Fruit fly (Drosophila melanogaster): Measurements from ENCODE around the gene CG7607.

CG7607 gene

DNA sequence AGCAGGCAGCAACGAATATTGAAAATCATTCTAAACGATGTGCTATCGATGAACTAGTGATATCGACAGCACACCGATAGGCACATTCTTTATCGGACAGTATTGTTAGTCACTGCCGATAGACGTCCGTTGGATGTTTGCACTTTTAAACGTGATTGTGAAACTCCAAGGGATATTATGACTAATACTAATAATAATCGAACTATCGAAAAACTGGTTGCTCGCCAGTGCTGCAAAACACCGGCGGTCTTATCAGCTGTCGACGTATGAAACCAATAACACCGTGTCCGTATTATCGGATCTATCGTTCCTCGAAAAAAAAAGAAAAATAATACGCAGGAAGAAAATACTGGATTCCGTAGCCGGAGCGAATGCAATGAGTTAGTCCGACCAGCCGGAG lies 11.1 kb downstream of the CG7607 start, which contains the start of the genes Ube3a and CG7600:
Gene Ube3a, minus strand, starts transcription at position 67 of the 400 bp plus-strand sequence.
Gene CG7600, plus strand, starts transcription at position 270 of the 400 bp plus-strand sequence.
- TF ChIP-seq Clk (GFP tag; optimal IDR thresholded peaks at IDR 0.05) (peak; percentile 10), pad (GFP tag; optimal IDR thresholded peaks at IDR 0.05) (peak; percentile 60), CG33017 (tag; optimal IDR thresholded peaks at IDR 0.05) (peak; percentile 4), CG11617 (GFP tag; optimal IDR thresholded peaks at IDR 0.05) (peak; percentile 58), ovo (GFP tag; optimal IDR thresholded peaks at IDR 0.05) (peak; percentile 26), Crg-1 (GFP tag; optimal IDR thresholded peaks at IDR 0.05) (peak; percentile 58), cic (GFP tag; optimal IDR thresholded peaks at IDR 0.05) (peak; percentile 77), bab1 (GFP tag; optimal IDR thresholded peaks at IDR 0.05) (peak; percentile 72), tj (GFP tag; optimal IDR thresholded peaks at IDR 0.05) (peak; percentile 18), CG7045 (GFP tag; optimal IDR thresholded peaks at IDR 0.05) (peak; percentile 43), Hr96 (GFP tag; optimal IDR thresholded peaks at IDR 0.05) (no peak), CG7101 (tag; optimal IDR thresholded peaks at IDR 0.05) (peak; percentile 77), CG12768 (GFP tag; optimal IDR thresholded peaks at IDR 0.05) (peak; percentile 64), CG1620 (GFP tag; optimal IDR thresholded peaks at IDR 0.05) (peak; percentile 55), CG14711 (tag; optimal IDR thresholded peaks at IDR 0.05) (peak; percentile 57), toe (GFP tag; optimal IDR thresholded peaks at IDR 0.05) (no peak), cnc (optimal IDR thresholded peaks at IDR 0.05) (peak in 1 of 2 experiments; percentile 79), CG5204 (GFP tag; optimal IDR thresholded peaks at IDR 0.05) (no peak), Mnt (GFP tag; optimal IDR thresholded peaks at IDR 0.05) (peak; percentile 83), kay (GFP tag; ENCODE audit: borderline replicate concordance) (peak; percentile 99)

DNA sequence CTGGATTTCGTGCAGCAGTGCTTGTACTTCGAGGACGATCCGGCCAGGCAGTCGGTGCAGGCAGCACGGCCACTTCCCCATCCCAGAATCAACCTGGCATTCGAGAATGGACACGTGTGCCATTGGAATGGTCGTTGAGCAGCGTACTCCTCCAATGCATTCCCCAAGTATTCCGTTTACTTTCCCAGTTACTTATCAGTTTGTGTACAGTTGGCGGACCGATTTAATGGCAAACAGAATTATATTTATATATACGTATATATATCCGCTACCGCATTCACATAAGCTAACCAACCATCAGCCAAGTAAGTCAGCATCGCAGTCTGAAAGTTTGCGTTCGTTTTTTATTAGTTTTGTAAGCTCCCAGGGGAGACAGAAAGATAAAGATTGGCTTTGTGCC lies 14.2 kb downstream of the CG7607 start:
- no peak for TF ChIP-seq tj (GFP tag; optimal IDR thresholded peaks at IDR 0.05)
- TF ChIP-seq bab1 (GFP tag; optimal IDR thresholded peaks at IDR 0.05): no peak
- no peak for TF ChIP-seq CG5204 (GFP tag; optimal IDR thresholded peaks at IDR 0.05)
- TF ChIP-seq Crg-1 (GFP tag; optimal IDR thresholded peaks at IDR 0.05): no peak
- no peak for TF ChIP-seq Clk (GFP tag; optimal IDR thresholded peaks at IDR 0.05)
- TF ChIP-seq CG14711 (tag; optimal IDR thresholded peaks at IDR 0.05): no peak
- peak; percentile 68 for TF ChIP-seq cic (GFP tag; optimal IDR thresholded peaks at IDR 0.05)
- no peak for TF ChIP-seq Hr96 (GFP tag; optimal IDR thresholded peaks at IDR 0.05)
- no peak for TF ChIP-seq CG7101 (tag; optimal IDR thresholded peaks at IDR 0.05)
- no peak for TF ChIP-seq pad (GFP tag; optimal IDR thresholded peaks at IDR 0.05)
- no peak for TF ChIP-seq CG7045 (GFP tag; optimal IDR thresholded peaks at IDR 0.05)
- TF ChIP-seq Mnt (GFP tag; optimal IDR thresholded peaks at IDR 0.05): no peak
- no peak for TF ChIP-seq CG1620 (GFP tag; optimal IDR thresholded peaks at IDR 0.05)
- TF ChIP-seq CG33017 (tag; optimal IDR thresholded peaks at IDR 0.05): no peak
- TF ChIP-seq CG12768 (GFP tag; optimal IDR thresholded peaks at IDR 0.05): peak; percentile 12
- TF ChIP-seq kay (GFP tag; ENCODE audit: borderline replicate concordance): peak; percentile 88

DNA sequence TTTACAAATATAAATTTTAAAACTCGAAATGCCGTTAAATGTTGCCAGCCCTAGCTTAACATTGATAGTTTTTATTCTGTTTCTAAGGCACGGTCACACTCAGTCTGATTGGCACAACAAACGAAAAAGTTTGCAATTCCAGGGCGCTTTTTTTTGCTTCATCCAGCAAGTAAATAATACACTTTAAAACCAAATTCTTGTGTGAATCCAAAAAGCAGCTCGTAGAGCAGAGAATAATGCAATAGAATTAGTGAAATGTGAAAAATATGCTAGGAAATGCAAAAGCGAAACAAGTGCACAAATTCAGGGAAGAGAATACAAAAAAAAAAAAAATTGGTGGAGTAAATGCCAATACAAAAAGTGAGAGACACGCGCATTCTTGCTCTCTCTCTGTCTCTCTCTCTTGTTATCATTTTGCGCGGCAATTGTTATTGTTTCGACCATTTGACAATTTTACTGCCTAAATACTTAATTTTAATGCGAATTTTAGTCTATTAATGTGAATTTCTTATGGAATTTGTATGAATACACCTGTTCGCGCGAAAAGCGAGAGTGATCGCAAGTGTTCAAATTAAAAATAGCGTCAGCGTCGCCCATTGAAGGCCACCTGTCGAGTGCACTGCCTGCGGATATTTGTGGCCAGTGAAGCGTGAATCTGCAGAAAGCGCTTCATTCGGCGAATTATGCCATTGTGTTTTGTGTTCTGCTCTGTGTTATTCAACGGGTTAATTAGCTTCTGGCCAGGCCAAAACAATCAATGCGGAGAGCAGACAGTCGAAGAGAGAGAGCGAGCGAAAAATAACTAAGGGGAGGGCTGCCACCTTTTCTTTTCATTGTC lies 15.2 kb downstream of the CG7607 start, which contains the start of gene CG42671:
Gene CG42671, plus strand, starts transcription at position 100 of the 838 bp plus-strand sequence.
- no peak for TF ChIP-seq CG5204 (GFP tag; optimal IDR thresholded peaks at IDR 0.05)
- no peak for TF ChIP-seq Clk (GFP tag; optimal IDR thresholded peaks at IDR 0.05)
- peak; percentile 4 for TF ChIP-seq CG7101 (tag; optimal IDR thresholded peaks at IDR 0.05)
- TF ChIP-seq Crg-1 (GFP tag; optimal IDR thresholded peaks at IDR 0.05): no peak
- peak; percentile 55 for TF ChIP-seq Mnt (GFP tag; optimal IDR thresholded peaks at IDR 0.05)
- TF ChIP-seq CG1620 (GFP tag; optimal IDR thresholded peaks at IDR 0.05): peak; percentile 48
- peak; percentile 7 for TF ChIP-seq CG33017 (tag; optimal IDR thresholded peaks at IDR 0.05)
- TF ChIP-seq ovo (GFP tag; optimal IDR thresholded peaks at IDR 0.05): no peak
- no peak for TF ChIP-seq cnc (optimal IDR thresholded peaks at IDR 0.05)
- peak; percentile 67 for TF ChIP-seq tj (GFP tag; optimal IDR thresholded peaks at IDR 0.05)
- no peak for TF ChIP-seq CG7045 (GFP tag; optimal IDR thresholded peaks at IDR 0.05)
- no peak for TF ChIP-seq CG14711 (tag; optimal IDR thresholded peaks at IDR 0.05)
- peak; percentile 27 for TF ChIP-seq kay (GFP tag; ENCODE audit: borderline replicate concordance)
- no peak for TF ChIP-seq toe (GFP tag; optimal IDR thresholded peaks at IDR 0.05)
- TF ChIP-seq Hr96 (GFP tag; optimal IDR thresholded peaks at IDR 0.05): no peak
- TF ChIP-seq bab1 (GFP tag; optimal IDR thresholded peaks at IDR 0.05): peak; percentile 50
- TF ChIP-seq pad (GFP tag; optimal IDR thresholded peaks at IDR 0.05): no peak
- no peak for TF ChIP-seq CG11617 (GFP tag; optimal IDR thresholded peaks at IDR 0.05)
- no peak for TF ChIP-seq CG12768 (GFP tag; optimal IDR thresholded peaks at IDR 0.05)
- TF ChIP-seq cic (GFP tag; optimal IDR thresholded peaks at IDR 0.05): peak; percentile 29

DNA sequence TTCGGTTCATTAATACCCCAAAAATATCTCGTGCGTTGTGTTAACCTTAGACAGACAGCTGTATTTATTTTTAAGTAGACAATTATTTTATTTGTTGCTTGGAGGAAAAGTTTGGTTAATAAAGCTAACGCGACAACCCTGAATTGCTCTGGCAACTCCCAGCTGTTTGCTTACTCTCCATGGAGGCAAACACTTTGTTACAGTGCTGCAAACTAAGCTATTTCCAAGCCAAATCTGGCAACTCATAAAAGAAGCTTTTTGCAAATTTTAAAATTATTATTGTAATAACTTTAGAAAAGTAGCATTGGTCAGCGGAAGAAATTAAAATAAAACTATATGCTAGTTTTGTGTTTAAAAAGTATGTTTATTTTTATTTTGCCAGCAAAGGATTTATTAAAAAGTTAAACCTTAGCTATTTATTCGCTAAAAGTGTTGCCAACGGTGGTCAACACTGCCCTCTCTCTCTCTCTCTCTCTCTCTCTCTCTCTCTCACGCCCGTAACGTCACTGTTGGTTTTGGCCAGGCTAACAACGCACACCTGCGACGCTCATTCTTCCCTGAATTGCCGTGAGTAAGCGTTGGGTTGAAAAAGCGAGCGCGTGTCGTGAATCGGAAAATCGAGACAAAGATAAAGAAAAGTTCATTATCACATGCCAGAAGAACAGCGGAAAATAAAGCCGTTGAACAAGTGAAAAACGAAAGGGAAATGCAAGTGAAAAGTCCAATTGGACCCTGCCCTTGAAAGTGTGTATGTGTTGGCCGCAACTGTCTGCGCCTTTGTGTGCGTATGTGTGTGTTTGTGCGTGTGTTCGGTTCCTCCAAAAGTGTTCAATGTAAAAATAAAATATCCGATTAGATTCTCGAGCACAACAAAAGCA lies 16.1 kb downstream of the CG7607 start:
- TF ChIP-seq CG7045 (GFP tag; optimal IDR thresholded peaks at IDR 0.05) (peak; percentile 81), Crg-1 (GFP tag; optimal IDR thresholded peaks at IDR 0.05) (peak; percentile 79), cic (GFP tag; optimal IDR thresholded peaks at IDR 0.05) (peak; percentile 64), CG5204 (GFP tag; optimal IDR thresholded peaks at IDR 0.05) (no peak), CG33017 (tag; optimal IDR thresholded peaks at IDR 0.05) (peak; percentile 89), Hr96 (GFP tag; optimal IDR thresholded peaks at IDR 0.05) (peak; percentile 69), cnc (optimal IDR thresholded peaks at IDR 0.05) (no peak), bab1 (GFP tag; optimal IDR thresholded peaks at IDR 0.05) (peak; percentile 88), CG12768 (GFP tag; optimal IDR thresholded peaks at IDR 0.05) (peak; percentile 85), tj (GFP tag; optimal IDR thresholded peaks at IDR 0.05) (no peak), Clk (GFP tag; optimal IDR thresholded peaks at IDR 0.05) (peak; percentile 79), CG11617 (GFP tag; optimal IDR thresholded peaks at IDR 0.05) (peak; percentile 77), CG14711 (tag; optimal IDR thresholded peaks at IDR 0.05) (peak; percentile 99), Mnt (GFP tag; optimal IDR thresholded peaks at IDR 0.05) (peak; percentile 60), kay (GFP tag; ENCODE audit: borderline replicate concordance) (peak; percentile 96), toe (GFP tag; optimal IDR thresholded peaks at IDR 0.05) (peak; percentile 74), pad (GFP tag; optimal IDR thresholded peaks at IDR 0.05) (peak; percentile 62), CG1620 (GFP tag; optimal IDR thresholded peaks at IDR 0.05) (no peak), ovo (GFP tag; optimal IDR thresholded peaks at IDR 0.05) (no peak), CG7101 (tag; optimal IDR thresholded peaks at IDR 0.05) (peak; percentile 88)

All from whole organism, adult.